Fruit fly (Drosophila melanogaster) whole organism, pupa: ENCODE data around the gene PolD2.
A peak's percentile ranks its signal among the peaks of the same experiment; 100 is the strongest.

ENCODE experiments used
- CG10348 ChIP-seq: fragments of 200-800 bp; sonication (Bioruptor generic); IDR thresholded peaks from 2 replicates; pipeline ENCODE4 v1.3.6; 2022; ENCODE audit warnings: missing biosample characterization, missing genetic modification characterization
- CG12605 ChIP-seq: fragments of 200-800 bp; sonication (Bioruptor generic); IDR thresholded peaks from 2 replicates; pipeline ENCODE4 v1.3.6; 2022; ENCODE audit warnings: missing biosample characterization, missing genetic modification characterization
- CG13204 ChIP-seq: fragments of 200-800 bp; sonication (Bioruptor generic); optimal IDR thresholded peaks from 2 replicates; lab custom pipeline; 2018; ENCODE audit warnings: missing biosample characterization, mild to moderate bottlenecking, missing genetic modification characterization, moderate library complexity
- CG14655 ChIP-seq: fragments of 200-800 bp; sonication (Bioruptor generic); optimal IDR thresholded peaks from 3 replicates; lab custom pipeline; 2017; ENCODE audit warnings: mild to moderate bottlenecking, missing biosample characterization, missing genetic modification reagents, missing genetic modification characterization
- CG15710 ChIP-seq: fragments of 200-800 bp; sonication (Bioruptor generic); optimal IDR thresholded peaks from 2 replicates; lab custom pipeline; 2018; ENCODE audit warnings: missing biosample characterization, mild to moderate bottlenecking, missing genetic modification characterization, moderate library complexity
- CG17806 ChIP-seq: fragments of 200-800 bp; sonication (Bioruptor generic); optimal IDR thresholded peaks from 2 replicates; lab custom pipeline; 2018; ENCODE audit warnings: missing biosample characterization, mild to moderate bottlenecking, missing genetic modification characterization, moderate library complexity
- CG32121 ChIP-seq: fragments of 200-800 bp; sonication (Bioruptor generic); IDR thresholded peaks from 2 replicates; pipeline ENCODE4 v1.3.6; 2022; ENCODE audit warnings: missing biosample characterization, missing genetic modification characterization
- CG34367 ChIP-seq: fragments of 200-800 bp; sonication (Bioruptor generic); optimal IDR thresholded peaks from 2 replicates; lab custom pipeline; 2018; ENCODE audit warnings: missing biosample characterization, mild to moderate bottlenecking, missing genetic modification characterization
- CG4496 ChIP-seq: fragments of 200-800 bp; sonication (Bioruptor generic); IDR thresholded peaks from 3 replicates; pipeline ENCODE4 v1.3.6; 2022; ENCODE audit warnings: missing biosample characterization, missing genetic modification characterization
- CG8159 ChIP-seq: fragments of 200-800 bp; sonication (Bioruptor generic); optimal IDR thresholded peaks from 3 replicates; lab custom pipeline; 2018; ENCODE audit warnings: missing biosample characterization, mild to moderate bottlenecking, missing genetic modification characterization, moderate library complexity
- CG8301 ChIP-seq: fragments of 200-800 bp; sonication (Bioruptor generic); optimal IDR thresholded peaks from 2 replicates; lab custom pipeline; 2018; ENCODE audit warnings: missing biosample characterization, mild to moderate bottlenecking, missing genetic modification characterization
- CG9948 ChIP-seq: fragments of 200-800 bp; sonication (Bioruptor generic); optimal IDR thresholded peaks from 2 replicates; lab custom pipeline; 2018; ENCODE audit warnings: missing biosample characterization, mild to moderate bottlenecking, missing genetic modification characterization, moderate library complexity
- D1 ChIP-seq: fragments of 200-800 bp; sonication (Bioruptor generic); optimal IDR thresholded peaks from 2 replicates; lab custom pipeline; 2018; ENCODE audit warnings: missing biosample characterization, mild to moderate bottlenecking, missing genetic modification characterization, moderate library complexity
- EcR ChIP-seq: fragments of 200-800 bp; sonication (Bioruptor generic); optimal IDR thresholded peaks from 3 replicates; lab custom pipeline; 2019; ENCODE audit warnings: missing biosample characterization, missing genetic modification characterization, mild to moderate bottlenecking, moderate library complexity, missing genetic modification reagents
- Ets98B ChIP-seq: fragments of 200-800 bp; sonication (Bioruptor generic); IDR thresholded peaks from 2 replicates; pipeline ENCODE4 v1.3.6; 2022; ENCODE audit warnings: missing biosample characterization, missing genetic modification characterization
- Pif1A ChIP-seq: fragments of 200-800 bp; sonication (Bioruptor generic); optimal IDR thresholded peaks from 3 replicates; lab custom pipeline; 2016; ENCODE audit warnings: missing biosample characterization, missing genetic modification characterization
- Pif1B ChIP-seq: fragments of 200-800 bp; sonication (Bioruptor generic); optimal IDR thresholded peaks from 3 replicates; lab custom pipeline; 2016; ENCODE audit warnings: missing biosample characterization, missing genetic modification characterization
- Snoo ChIP-seq: fragments of 200-800 bp; sonication (Bioruptor generic); optimal IDR thresholded peaks from 3 replicates; lab custom pipeline; 2017; ENCODE audit warnings: missing biosample characterization, mild to moderate bottlenecking, missing genetic modification characterization, inconsistent platforms
- fd96Ca ChIP-seq: fragments of 200-800 bp; sonication (Bioruptor generic); IDR thresholded peaks from 3 replicates; pipeline ENCODE4 v1.3.6; 2022; ENCODE audit warnings: missing biosample characterization, missing genetic modification characterization
- gl ChIP-seq: fragments of 200-800 bp; sonication (Bioruptor generic); optimal IDR thresholded peaks from 2 replicates; lab custom pipeline; 2018; ENCODE audit warnings: missing biosample characterization, mild to moderate bottlenecking, missing genetic modification characterization
- rn ChIP-seq: fragments of 200-800 bp; sonication (Bioruptor generic); IDR thresholded peaks from 2 replicates; pipeline ENCODE4 v1.3.6; 2022; ENCODE audit warnings: missing biosample characterization, missing genetic modification characterization

Gene PolD2

DNA sequence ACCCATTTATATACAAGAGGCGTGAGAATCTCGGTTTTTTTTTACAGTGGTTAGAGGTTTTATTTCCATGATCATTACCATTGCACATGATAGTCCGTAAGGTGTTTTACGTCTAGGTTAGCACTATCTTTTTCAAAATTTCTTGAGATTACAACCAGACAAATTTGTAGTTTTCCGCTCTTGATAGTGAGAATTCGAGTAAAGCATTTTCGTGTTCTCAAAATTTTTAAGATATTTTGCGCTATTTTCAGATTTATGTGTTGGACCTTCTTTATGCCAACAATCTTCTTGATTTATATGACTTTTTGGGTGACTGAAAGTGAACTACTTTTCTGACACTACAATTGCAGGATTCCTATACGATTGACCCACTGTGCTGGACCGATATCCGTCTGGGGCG is 34.3 kb upstream of the PolD2 start:
- no peak for TF ChIP-seq Pif1B (GFP tag; lab: Kevin White, UChicago)
- no peak for TF ChIP-seq CG13204 (GFP tag; lab: Kevin White, UChicago)
- no peak for TF ChIP-seq CG10348 (GFP tag; lab: Robert Waterston, UW)
- peak; percentile 20 for TF ChIP-seq Ets98B
- TF ChIP-seq CG14655 (GFP tag; lab: Kevin White, UChicago), result no peak
- peak; percentile 41 for TF ChIP-seq CG8301 (tag; lab: Kevin White, UChicago)
- TF ChIP-seq D1 (tag; lab: Kevin White, UChicago), result no peak
- 0 out of 2 replicates have a peak, but pooled peaks have one; percentile 16 for TF ChIP-seq CG32121 (GFP tag; lab: Robert Waterston, UW)
- peak; percentile 12 for TF ChIP-seq CG8159 (tag; lab: Kevin White, UChicago)
- TF ChIP-seq CG34367, result no peak
- TF ChIP-seq CG12605 (GFP tag; lab: Robert Waterston, UW), result no peak
- TF ChIP-seq CG9948 (tag; lab: Kevin White, UChicago), result no peak
- TF ChIP-seq CG4496, result no peak
- 0 out of 3 replicates have a peak, but pooled peaks have one; percentile 36 for TF ChIP-seq fd96Ca (GFP tag; lab: Robert Waterston, UW)
- peak; percentile 34 for TF ChIP-seq Pif1A (GFP tag; lab: Kevin White, UChicago)
- no peak for TF ChIP-seq gl (tag; lab: Kevin White, UChicago)
- no peak for TF ChIP-seq rn
- TF ChIP-seq EcR (GFP tag; lab: Kevin White, UChicago), result no peak
- no peak for TF ChIP-seq CG17806 (tag; lab: Kevin White, UChicago)
- TF ChIP-seq CG15710 (tag; lab: Kevin White, UChicago), result no peak
- TF ChIP-seq Snoo, result no peak

- TF ChIP-seq CG34367 (no peak), CG17806 (tag; lab: Kevin White, UChicago) (no peak), Snoo (no peak), CG15710 (tag; lab: Kevin White, UChicago) (no peak), EcR (GFP tag; lab: Kevin White, UChicago) (no peak), CG14655 (GFP tag; lab: Kevin White, UChicago) (no peak), fd96Ca (GFP tag; lab: Robert Waterston, UW) (no peak), CG10348 (GFP tag; lab: Robert Waterston, UW) (no peak), Ets98B (no peak), CG9948 (tag; lab: Kevin White, UChicago) (no peak), Pif1A (GFP tag; lab: Kevin White, UChicago) (no peak), Pif1B (GFP tag; lab: Kevin White, UChicago) (no peak), CG32121 (GFP tag; lab: Robert Waterston, UW) (no peak), rn (no peak), D1 (tag; lab: Kevin White, UChicago) (no peak), CG12605 (GFP tag; lab: Robert Waterston, UW) (no peak), CG8159 (tag; lab: Kevin White, UChicago) (no peak), CG8301 (tag; lab: Kevin White, UChicago) (no peak), CG4496 (no peak), CG13204 (GFP tag; lab: Kevin White, UChicago) (no peak)
Observed at dm6 chr3L:1741655-1742551, 33.5 kb upstream of the PolD2 start.

DNA sequence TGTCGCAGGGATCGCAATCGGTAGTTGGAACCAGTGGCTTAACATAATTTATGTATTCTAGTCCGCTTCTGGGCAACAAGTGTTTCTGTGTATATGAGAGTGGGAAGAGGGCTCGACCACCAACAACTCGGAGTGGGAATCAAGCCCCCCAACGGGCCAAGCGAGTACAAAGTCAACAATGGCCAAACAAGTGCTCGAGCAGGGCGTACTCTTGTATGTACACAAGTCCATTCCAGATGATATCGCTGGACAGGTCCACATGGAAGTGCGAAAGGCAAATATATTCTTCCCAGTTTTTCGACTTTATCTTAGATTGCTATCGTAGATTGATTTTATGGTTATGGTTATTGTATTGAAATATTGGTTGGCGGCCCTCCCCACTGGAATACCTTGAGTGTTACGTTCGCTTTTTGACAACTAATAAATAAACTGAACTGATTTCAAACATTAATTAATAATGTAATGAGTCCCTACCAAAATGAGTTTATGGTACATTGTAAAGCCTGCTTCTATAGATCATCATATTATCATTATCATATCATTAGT is 32.8 kb upstream of the PolD2 start:
- TF ChIP-seq EcR (GFP tag; lab: Kevin White, UChicago) (peak; percentile 43), CG13204 (GFP tag; lab: Kevin White, UChicago) (peak; percentile 44), D1 (tag; lab: Kevin White, UChicago) (no peak)

DNA sequence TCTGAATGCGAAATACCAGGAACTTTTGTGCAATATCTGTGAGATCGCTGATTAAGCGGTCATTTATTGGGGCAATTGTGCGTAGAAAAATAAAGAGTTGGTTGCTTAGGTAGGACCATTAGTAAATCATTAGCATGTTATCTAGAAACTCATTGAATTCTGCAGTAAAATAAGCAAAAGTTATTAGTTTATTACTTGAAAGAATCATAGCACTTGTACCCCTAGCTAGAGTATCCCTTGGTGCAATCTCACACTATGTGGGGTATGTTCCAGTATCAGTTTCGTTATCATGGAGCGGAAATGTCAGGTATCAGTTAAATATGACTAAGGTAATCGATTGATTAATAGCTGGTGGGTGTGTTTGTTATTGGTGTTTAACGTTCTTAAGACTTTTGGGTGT is 30.0 kb upstream of the PolD2 start:
- no peak for TF ChIP-seq D1 (tag; lab: Kevin White, UChicago)
- no peak for TF ChIP-seq fd96Ca (GFP tag; lab: Robert Waterston, UW)
- no peak for TF ChIP-seq CG12605 (GFP tag; lab: Robert Waterston, UW)
- no peak for TF ChIP-seq EcR (GFP tag; lab: Kevin White, UChicago)
- TF ChIP-seq CG15710 (tag; lab: Kevin White, UChicago), result no peak
- no peak for TF ChIP-seq Pif1A (GFP tag; lab: Kevin White, UChicago)
- no peak for TF ChIP-seq CG4496
- no peak for TF ChIP-seq CG10348 (GFP tag; lab: Robert Waterston, UW)
- TF ChIP-seq CG34367, result no peak
- no peak for TF ChIP-seq CG13204 (GFP tag; lab: Kevin White, UChicago)
- TF ChIP-seq rn, result no peak

DNA sequence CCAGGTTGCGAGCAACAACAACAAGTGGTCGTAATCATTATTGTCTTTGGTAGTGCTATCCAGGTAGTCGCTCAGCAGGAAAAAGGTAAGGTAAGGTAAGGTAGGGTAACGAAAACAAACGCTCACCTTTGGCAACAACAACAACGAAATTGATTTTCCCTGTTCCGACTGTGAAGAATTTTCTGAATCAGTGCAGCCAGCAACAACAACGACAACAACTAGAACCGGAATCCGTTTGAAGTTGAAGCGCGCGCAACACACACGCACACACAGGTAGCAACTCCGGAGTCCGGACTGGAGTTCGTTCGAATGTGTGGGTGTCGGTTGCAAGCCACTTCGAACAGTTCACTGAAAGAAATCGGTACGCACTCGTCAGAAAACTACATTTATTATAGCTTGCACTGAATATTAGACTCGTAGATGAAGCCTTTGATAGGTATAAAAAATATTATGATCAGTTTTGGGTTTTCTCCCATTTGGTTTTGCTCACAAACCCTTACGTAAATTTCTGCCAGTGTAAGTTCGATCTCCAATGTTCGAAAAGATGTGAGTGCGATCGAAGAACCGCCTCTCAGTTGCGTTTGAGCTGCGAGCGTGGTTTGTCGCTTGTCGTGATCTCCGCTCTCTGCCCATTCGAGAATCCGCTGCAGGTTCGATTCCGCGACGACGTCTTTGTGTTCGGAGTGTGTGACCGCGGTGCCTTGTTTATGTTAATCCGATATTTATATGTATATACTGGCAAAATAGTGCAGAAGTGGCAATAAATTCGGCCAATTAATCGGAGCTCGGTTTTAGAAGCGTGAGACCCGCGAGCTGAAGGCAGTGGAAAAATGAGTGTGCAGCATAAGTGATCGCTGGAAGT is 28.9 kb upstream of the PolD2 start, which contains the start of gene CG13921:
Gene CG13921 (plus strand): TSS at position 570 of the 862 bp plus-strand sequence.
- peak; percentile 99 for TF ChIP-seq gl (tag; lab: Kevin White, UChicago)
- TF ChIP-seq rn, result peak; percentile 99
- TF ChIP-seq D1 (tag; lab: Kevin White, UChicago), result no peak
- peak; percentile 99 for TF ChIP-seq CG12605 (GFP tag; lab: Robert Waterston, UW)
- peak; percentile 100 for TF ChIP-seq Snoo
- peak; percentile 69 for TF ChIP-seq EcR (GFP tag; lab: Kevin White, UChicago)
- TF ChIP-seq CG14655 (GFP tag; lab: Kevin White, UChicago), result peak; percentile 100
- TF ChIP-seq fd96Ca (GFP tag; lab: Robert Waterston, UW), result peak; percentile 100
- TF ChIP-seq CG9948 (tag; lab: Kevin White, UChicago), result peak; percentile 100
- TF ChIP-seq Pif1A (GFP tag; lab: Kevin White, UChicago), result peak; percentile 100
- TF ChIP-seq CG34367, result peak; percentile 99
- peak; percentile 98 for TF ChIP-seq CG10348 (GFP tag; lab: Robert Waterston, UW)
- TF ChIP-seq CG13204 (GFP tag; lab: Kevin White, UChicago), result peak; percentile 97
- TF ChIP-seq Pif1B (GFP tag; lab: Kevin White, UChicago), result peak; percentile 100
- TF ChIP-seq CG8301 (tag; lab: Kevin White, UChicago), result peak; percentile 100
- TF ChIP-seq CG15710 (tag; lab: Kevin White, UChicago), result peak; percentile 99
- TF ChIP-seq CG17806 (tag; lab: Kevin White, UChicago), result peak; percentile 100
- peak; percentile 99 for TF ChIP-seq Ets98B
- TF ChIP-seq CG8159 (tag; lab: Kevin White, UChicago), result peak; percentile 100
- peak; percentile 100 for TF ChIP-seq CG32121 (GFP tag; lab: Robert Waterston, UW)
- TF ChIP-seq CG4496, result peak; percentile 100
